Worm (Caenorhabditis elegans) whole organism, L2 larva: ENCODE data around the gene htz-1.

Experiments used
- C34F6.9 ChIP-seq: fragments of 150-350 bp; optimal IDR thresholded peaks from 2 replicates; lab custom pipeline; 2014; ENCODE audit warnings: missing biosample characterization, missing genetic modification characterization
- F13H6.1 ChIP-seq: sonication (generic microtip); optimal IDR thresholded peaks from 2 replicates; lab custom pipeline; 2016; ENCODE audit warnings: missing genetic modification characterization, missing compliant biosample characterization
- R02D3.7 ChIP-seq: fragments of 150-350 bp; optimal IDR thresholded peaks from 2 replicates; lab custom pipeline; 2014; ENCODE audit warnings: missing biosample characterization, missing genetic modification characterization
- Y55F3AM.14 ChIP-seq: fragments of 200-800 bp; sonication (Bioruptor generic); optimal IDR thresholded peaks from 2 replicates; lab custom pipeline; 2018; ENCODE audit warnings: mild to moderate bottlenecking, missing genetic modification characterization, missing compliant biosample characterization
- ZK546.5 ChIP-seq: sonication (generic microtip); optimal IDR thresholded peaks from 2 replicates; lab custom pipeline; 2017; ENCODE audit warnings: missing biosample characterization, missing genetic modification characterization
- alr-1 ChIP-seq: fragments of 150-350 bp; optimal IDR thresholded peaks from 2 replicates; lab custom pipeline; 2014; ENCODE audit warnings: missing biosample characterization, missing genetic modification characterization
- aly-2 ChIP-seq: fragments of 150-350 bp; optimal IDR thresholded peaks from 2 replicates; lab custom pipeline; 2014; ENCODE audit warnings: missing biosample characterization, missing genetic modification characterization
- ama-1 ChIP-seq: fragments of 150-350 bp; optimal IDR thresholded peaks from 2 replicates; lab custom pipeline; 2018; ENCODE audit warnings: inconsistent platforms
- blmp-1 ChIP-seq: sonication (generic microtip); optimal IDR thresholded peaks from 2 replicates; lab custom pipeline; 2017; ENCODE audit warnings: missing genetic modification characterization, mild to moderate bottlenecking, missing compliant biosample characterization, antibody characterized with exemption, moderate library complexity; ENCODE audit not compliant: insufficient read depth
- ceh-82 ChIP-seq: fragments of 150-350 bp; optimal IDR thresholded peaks from 2 replicates; lab custom pipeline; 2014; ENCODE audit warnings: missing biosample characterization, missing genetic modification characterization
- crh-2 ChIP-seq: sonication (generic microtip); optimal IDR thresholded peaks from 2 replicates; lab custom pipeline; 2017; ENCODE audit warnings: missing biosample characterization, missing genetic modification characterization
- egl-27 ChIP-seq: sonication (generic microtip); optimal IDR thresholded peaks from 3 replicates; lab custom pipeline; 2017; ENCODE audit warnings: missing biosample characterization, missing genetic modification reagents, missing genetic modification characterization
- elt-1 ChIP-seq: fragments of 150-350 bp; optimal IDR thresholded peaks from 2 replicates; lab custom pipeline; 2014; ENCODE audit warnings: missing biosample characterization, missing genetic modification characterization
- elt-3 ChIP-seq: sonication (generic microtip); optimal IDR thresholded peaks from 2 replicates; lab custom pipeline; 2017; ENCODE audit warnings: missing biosample characterization, missing genetic modification characterization
- fos-1 ChIP-seq: fragments of 150-350 bp; optimal IDR thresholded peaks from 2 replicates; lab custom pipeline; 2014; ENCODE audit warnings: missing biosample characterization, missing genetic modification characterization
- gmeb-1 ChIP-seq: fragments of 150-350 bp; optimal IDR thresholded peaks from 2 replicates; lab custom pipeline; 2014; ENCODE audit warnings: missing biosample characterization, missing genetic modification characterization
- lin-11 ChIP-seq: fragments of 150-350 bp; sonication (generic microtip); optimal IDR thresholded peaks from 2 replicates; lab custom pipeline; 2014; ENCODE audit warnings: missing biosample characterization, missing genetic modification characterization, inconsistent platforms, mixed read lengths
- lin-13 ChIP-seq: fragments of 150-350 bp; optimal IDR thresholded peaks from 2 replicates; lab custom pipeline; 2014; ENCODE audit warnings: missing biosample characterization, missing genetic modification reagents, missing genetic modification characterization
- lin-39 ChIP-seq: fragments of 150-350 bp; optimal IDR thresholded peaks from 2 replicates; lab custom pipeline; 2014; ENCODE audit warnings: missing biosample characterization, missing genetic modification reagents, missing genetic modification characterization
- lsy-2 ChIP-seq, 2 experiments: fragments of 150-350 bp in 1 of 2; sonication (generic microtip) in 1 of 2; optimal IDR thresholded peaks; 2 replicates each; lab custom pipeline; 2014 to 2017; ENCODE audit warnings: missing biosample characterization in 2 of 2, missing genetic modification characterization in 2 of 2
- mdl-1 ChIP-seq, 2 experiments: fragments of 150-350 bp in 1 of 2; sonication (generic microtip) in 1 of 2; optimal IDR thresholded peaks; 2 replicates each; lab custom pipeline; 2017; ENCODE audit warnings: missing biosample characterization in 2 of 2, missing genetic modification characterization in 2 of 2
- nhr-11 ChIP-seq: fragments of 150-350 bp; optimal IDR thresholded peaks from 2 replicates; lab custom pipeline; 2014; ENCODE audit warnings: missing biosample characterization, missing genetic modification characterization
- nhr-129 ChIP-seq: fragments of 150-350 bp; optimal IDR thresholded peaks from 2 replicates; lab custom pipeline; 2014; ENCODE audit warnings: missing biosample characterization, missing genetic modification characterization
- nhr-21 ChIP-seq: fragments of 150-350 bp; optimal IDR thresholded peaks from 2 replicates; lab custom pipeline; 2014; ENCODE audit warnings: missing biosample characterization, missing genetic modification characterization
- nhr-23 ChIP-seq: fragments of 150-350 bp; optimal IDR thresholded peaks from 2 replicates; lab custom pipeline; 2014; ENCODE audit warnings: missing biosample characterization, missing genetic modification reagents, missing genetic modification characterization
- nhr-25 ChIP-seq: fragments of 150-350 bp; sonication (generic microtip); optimal IDR thresholded peaks from 3 replicates; lab custom pipeline; 2014; ENCODE audit warnings: missing biosample characterization, missing genetic modification characterization
- nhr-6 ChIP-seq: fragments of 150-350 bp; optimal IDR thresholded peaks from 2 replicates; lab custom pipeline; 2014; ENCODE audit warnings: missing biosample characterization, missing genetic modification characterization
- nhr-77 ChIP-seq: fragments of 150-350 bp; optimal IDR thresholded peaks from 2 replicates; lab custom pipeline; 2014; ENCODE audit warnings: missing biosample characterization, missing genetic modification characterization
- peb-1 ChIP-seq: fragments of 150-350 bp; optimal IDR thresholded peaks from 2 replicates; lab custom pipeline; 2014; ENCODE audit warnings: missing biosample characterization, missing genetic modification characterization
- sem-4 ChIP-seq: fragments of 150-350 bp; optimal IDR thresholded peaks from 2 replicates; lab custom pipeline; 2014; ENCODE audit warnings: missing biosample characterization, missing genetic modification reagents, missing genetic modification characterization
- skn-1 ChIP-seq: sonication (generic microtip); optimal IDR thresholded peaks from 2 replicates; lab custom pipeline; 2017; ENCODE audit warnings: missing biosample characterization, missing genetic modification characterization
- sma-3 ChIP-seq: sonication (generic microtip); optimal IDR thresholded peaks from 2 replicates; lab custom pipeline; 2016; ENCODE audit warnings: missing genetic modification reagents, missing genetic modification characterization, missing compliant biosample characterization
- sma-9 ChIP-seq, 2 experiments: fragments of 150-350 bp in 1 of 2; sonication (generic microtip) in 1 of 2; optimal IDR thresholded peaks; 2 replicates each; lab custom pipeline; 2014 to 2016; ENCODE audit warnings: missing genetic modification characterization in 2 of 2, mild to moderate bottlenecking in 1 of 2, missing biosample characterization in 1 of 2, missing compliant biosample characterization in 1 of 2, missing genetic modification reagents in 1 of 2, moderate library complexity in 1 of 2
- unc-55 ChIP-seq: fragments of 150-350 bp; sonication (generic microtip); optimal IDR thresholded peaks from 3 replicates; lab custom pipeline; 2014; ENCODE audit warnings: missing biosample characterization, missing genetic modification reagents, missing genetic modification characterization
- ztf-1 ChIP-seq: fragments of 200-800 bp; sonication (Bioruptor generic); conservative IDR thresholded peaks from 2 replicates; pipeline ENCODE4 v1.3.6; 2022; ENCODE audit warnings: missing genetic modification characterization, missing compliant biosample characterization
- ztf-11 ChIP-seq: sonication (generic microtip); optimal IDR thresholded peaks from 2 replicates; lab custom pipeline; 2017; ENCODE audit warnings: missing biosample characterization, missing genetic modification characterization
- ztf-4 ChIP-seq: fragments of 150-350 bp; optimal IDR thresholded peaks from 2 replicates; lab custom pipeline; 2014; ENCODE audit warnings: missing biosample characterization, missing genetic modification characterization

The htz-1 gene

DNA sequence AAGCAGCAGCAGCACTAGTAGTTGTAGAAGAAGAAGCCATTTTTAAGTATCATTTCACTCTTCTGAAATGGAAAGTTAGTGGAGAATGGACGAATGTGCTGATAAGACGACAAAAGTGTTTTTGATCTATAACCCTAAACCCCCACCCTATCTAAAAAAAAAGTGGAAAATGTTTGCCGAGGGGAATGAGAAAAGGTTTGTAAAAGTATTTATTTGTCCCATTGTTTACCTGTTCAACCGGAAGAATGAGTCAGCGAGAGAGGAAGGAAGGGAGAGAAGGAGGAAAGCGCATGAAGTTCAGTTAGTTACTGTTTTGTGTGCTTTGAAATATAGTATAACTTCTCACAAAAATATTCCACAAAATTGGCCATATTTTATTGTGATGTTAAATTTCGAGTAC is 48.9 kb upstream of the htz-1 start:
- no peak for TF ChIP-seq egl-27 (tag; lab: Kevin White, UChicago)
- TF ChIP-seq unc-55 (GFP tag; lab: Kevin White, UChicago), result no peak
- TF ChIP-seq R02D3.7 (tag; lab: Kevin White, UChicago), result no peak
- no peak for TF ChIP-seq ceh-82 (tag; lab: Kevin White, UChicago)
- peak; percentile 41 for TF ChIP-seq blmp-1
- TF ChIP-seq lsy-2 (tag; optimal IDR thresholded peaks at IDR 0.05; lab: Kevin White, UChicago), result no peak
- TF ChIP-seq lin-13, result no peak
- peak; percentile 1 for TF ChIP-seq sma-3 (GFP tag; lab: Kevin White, UChicago)
- no peak for TF ChIP-seq ztf-11 (tag; lab: Kevin White, UChicago)
- TF ChIP-seq alr-1 (tag; lab: Kevin White, UChicago), result no peak
- TF ChIP-seq crh-2, result peak; percentile 2
- no peak for TF ChIP-seq peb-1 (tag; lab: Kevin White, UChicago)
- no peak for TF ChIP-seq nhr-21
- TF ChIP-seq elt-1, result no peak
- TF ChIP-seq lin-11 (tag; lab: Kevin White, UChicago), result no peak
- no peak for TF ChIP-seq nhr-77 (tag; lab: Kevin White, UChicago)
- no peak for TF ChIP-seq mdl-1 (tag; optimal IDR thresholded peaks at IDR 0.05; lab: Kevin White, UChicago)
- no peak for TF ChIP-seq ztf-1 (GFP tag; lab: Robert Waterston, UW)
- no peak for TF ChIP-seq nhr-25 (tag; lab: Kevin White, UChicago)
- no peak for TF ChIP-seq skn-1
- TF ChIP-seq fos-1 (tag; lab: Kevin White, UChicago), result peak; percentile 25
- TF ChIP-seq nhr-129 (tag; lab: Kevin White, UChicago), result no peak
- no peak for TF ChIP-seq ama-1 (lab: Kevin White, UChicago)
- no peak for TF ChIP-seq nhr-11 (tag; lab: Kevin White, UChicago)
- no peak for TF ChIP-seq aly-2 (tag; lab: Kevin White, UChicago)
- TF ChIP-seq gmeb-1 (tag; lab: Kevin White, UChicago), result no peak
- TF ChIP-seq sem-4 (tag; lab: Kevin White, UChicago), result peak; percentile 19
- TF ChIP-seq nhr-23 (tag; lab: Kevin White, UChicago), result no peak

- no peak for TF ChIP-seq ZK546.5 (tag; lab: Kevin White, UChicago)
- TF ChIP-seq sma-9 (GFP tag; optimal IDR thresholded peaks at IDR 0.05; lab: Kevin White, UChicago), result no peak
- no peak for TF ChIP-seq sma-9 (tag; optimal IDR thresholded peaks at IDR 0.05; lab: Kevin White, UChicago)
- TF ChIP-seq sem-4 (tag; lab: Kevin White, UChicago), result no peak
Measured at ce11 chrIV:4397586-4397985, 48.4 kb upstream of the htz-1 start.

DNA sequence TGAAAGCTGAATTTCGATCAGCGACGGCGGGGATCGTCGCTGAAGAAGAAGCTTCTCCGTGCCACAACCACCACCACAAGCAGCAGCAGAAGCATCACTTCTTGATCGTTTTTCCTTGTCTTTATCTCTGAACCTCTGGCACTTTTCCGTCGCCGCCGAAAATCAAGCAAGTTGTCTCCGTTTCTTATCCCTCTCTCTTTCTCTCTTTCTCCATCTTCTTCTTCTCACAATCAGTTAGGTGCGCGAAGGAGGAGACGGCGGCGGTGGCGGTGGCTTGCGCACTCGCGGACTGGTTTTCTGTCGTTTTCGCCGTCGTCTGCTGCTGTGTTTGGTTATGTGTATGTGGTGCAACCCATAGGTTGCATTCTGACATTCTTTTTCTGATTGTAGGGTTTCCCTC is 47.6 kb upstream of the htz-1 start:
- TF ChIP-seq unc-55 (GFP tag; lab: Kevin White, UChicago) (peak; percentile 16), R02D3.7 (tag; lab: Kevin White, UChicago) (no peak), ztf-4 (tag; lab: Kevin White, UChicago) (no peak), nhr-25 (tag; lab: Kevin White, UChicago) (peak; percentile 53), blmp-1 (peak; percentile 38), mdl-1 (tag; optimal IDR thresholded peaks at IDR 0.05; lab: Kevin White, UChicago) (peak in 1 of 2 experiments; percentile 8), sma-9 (GFP tag; optimal IDR thresholded peaks at IDR 0.05; lab: Kevin White, UChicago) (peak; percentile 26), sma-9 (tag; optimal IDR thresholded peaks at IDR 0.05; lab: Kevin White, UChicago) (no peak), nhr-129 (tag; lab: Kevin White, UChicago) (peak; percentile 2), Y55F3AM.14 (GFP tag; lab: Kevin White, UChicago) (peak; percentile 12), lin-39 (tag; lab: Kevin White, UChicago) (no peak), F13H6.1 (tag; lab: Kevin White, UChicago) (peak; percentile 51), nhr-21 (peak; percentile 45)

DNA sequence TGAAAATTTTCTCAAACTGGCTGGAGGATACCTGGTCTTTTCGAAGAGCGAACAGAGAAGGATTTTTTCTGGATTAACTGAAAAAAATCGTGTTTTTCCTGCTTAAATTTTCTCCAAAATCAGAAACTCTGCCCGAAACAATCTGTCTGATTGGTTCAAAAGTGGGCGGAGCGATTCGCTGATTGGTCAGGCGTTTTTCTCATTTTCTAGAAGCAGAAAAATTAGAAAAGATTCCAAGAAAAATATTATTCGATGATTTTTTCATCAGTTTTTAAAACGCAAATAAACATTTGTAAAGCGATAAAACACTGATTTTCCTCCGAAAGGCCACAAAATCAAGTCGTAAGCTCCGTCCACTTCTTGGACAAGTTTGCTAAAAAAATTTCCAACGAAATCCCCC is 47.1 kb upstream of the htz-1 start:
- TF ChIP-seq elt-3, result no peak
- no peak for TF ChIP-seq R02D3.7 (tag; lab: Kevin White, UChicago)
- TF ChIP-seq C34F6.9 (tag; lab: Kevin White, UChicago), result no peak
- TF ChIP-seq nhr-6 (tag; lab: Kevin White, UChicago), result no peak
